Fruit fly (Drosophila melanogaster): ENCODE results near the gene Cyp311a1.

The Cyp311a1 gene

dm6 chrX:11988912-11989311, 42.4 kb downstream of the Cyp311a1 start, which contains the start of gene tsg:
TSS of gene tsg (minus strand) at chrX:11988948.
- TF ChIP-seq fd96Ca (GFP tag; IDR thresholded peaks at IDR 0.05) (no peak), CG34367 (tag; optimal IDR thresholded peaks at IDR 0.05) (no peak), CG17806 (tag; optimal IDR thresholded peaks at IDR 0.05) (no peak), CG14655 (GFP tag; optimal IDR thresholded peaks at IDR 0.05) (no peak), CG4496 (GFP tag; IDR thresholded peaks at IDR 0.05) (no peak), EcR (GFP tag; optimal IDR thresholded peaks at IDR 0.05) (no peak), CG9948 (tag; optimal IDR thresholded peaks at IDR 0.05) (no peak), Pif1B (GFP tag; optimal IDR thresholded peaks at IDR 0.05) (no peak), CG10348 (GFP tag; IDR thresholded peaks at IDR 0.05) (no peak), CG15710 (tag; optimal IDR thresholded peaks at IDR 0.05) (no peak), rn (GFP tag; IDR thresholded peaks at IDR 0.05) (no peak), Ets98B (GFP tag; IDR thresholded peaks at IDR 0.05) (no peak), CG32121 (GFP tag; IDR thresholded peaks at IDR 0.05) (no peak)

- TF ChIP-seq Snoo (tag; optimal IDR thresholded peaks at IDR 0.05), result no peak
- TF ChIP-seq Ets98B (GFP tag; IDR thresholded peaks at IDR 0.05), result no peak
- no peak for TF ChIP-seq CG17806 (tag; optimal IDR thresholded peaks at IDR 0.05)
- TF ChIP-seq CG12605 (GFP tag; IDR thresholded peaks at IDR 0.05), result no peak
- TF ChIP-seq CG10348 (GFP tag; IDR thresholded peaks at IDR 0.05), result no peak
- no peak for TF ChIP-seq rn (GFP tag; IDR thresholded peaks at IDR 0.05)
- TF ChIP-seq CG9948 (tag; optimal IDR thresholded peaks at IDR 0.05), result no peak
Observed at dm6 chrX:11987664-11988063, 43.6 kb downstream of the Cyp311a1 start, which contains the start of gene gd. TSS of gene gd (minus strand) at chrX:11987764.

dm6 chrX:11984987-11985386, 46.3 kb downstream of the Cyp311a1 start, which contains the start of gene cac:
TSS of gene cac (minus strand) at chrX:11985087.
- TF ChIP-seq CG8159 (tag; optimal IDR thresholded peaks at IDR 0.05) (no peak), CG15710 (tag; optimal IDR thresholded peaks at IDR 0.05) (no peak)

dm6 chrX:11983838-11984237, 47.4 kb downstream of the Cyp311a1 start:
- TF ChIP-seq D1 (tag; optimal IDR thresholded peaks at IDR 0.05) (no peak), rn (GFP tag; IDR thresholded peaks at IDR 0.05) (no peak), CG8301 (tag; optimal IDR thresholded peaks at IDR 0.05) (no peak), CG14655 (GFP tag; optimal IDR thresholded peaks at IDR 0.05) (no peak), gl (tag; optimal IDR thresholded peaks at IDR 0.05) (no peak), CG17806 (tag; optimal IDR thresholded peaks at IDR 0.05) (no peak), Pif1B (GFP tag; optimal IDR thresholded peaks at IDR 0.05) (no peak), Snoo (tag; optimal IDR thresholded peaks at IDR 0.05) (no peak), Pif1A (GFP tag; optimal IDR thresholded peaks at IDR 0.05) (no peak), CG8159 (tag; optimal IDR thresholded peaks at IDR 0.05) (no peak), CG9948 (tag; optimal IDR thresholded peaks at IDR 0.05) (no peak), EcR (GFP tag; optimal IDR thresholded peaks at IDR 0.05) (no peak), CG4496 (GFP tag; IDR thresholded peaks at IDR 0.05) (no peak)
